Fruit fly (Drosophila melanogaster) whole organism, wandering third instar larva: ENCODE data around the gene CG13065.

Experiments
- Abd-B ChIP-seq: fragments of >200 bp; optimal IDR thresholded peaks from 2 replicates; lab custom pipeline; 2017; ENCODE audit warnings: missing biosample characterization, missing genetic modification characterization
- CG32264 ChIP-seq: fragments of 200-800 bp; sonication (Bioruptor generic); optimal IDR thresholded peaks from 2 replicates; lab custom pipeline; 2016; ENCODE audit warnings: missing biosample characterization, missing genetic modification characterization
- CG9705 ChIP-seq: fragments of 200-800 bp; sonication (Bioruptor generic); optimal IDR thresholded peaks from 2 replicates; lab custom pipeline; 2018; ENCODE audit warnings: missing biosample characterization, mild to moderate bottlenecking, missing genetic modification characterization
- CrebA ChIP-seq: fragments of 200-800 bp; sonication (Bioruptor generic); optimal IDR thresholded peaks from 2 replicates; lab custom pipeline; 2016; ENCODE audit warnings: missing biosample characterization, mild to moderate bottlenecking, missing genetic modification characterization, borderline replicate concordance
- Dif ChIP-seq: fragments of 200-275, 200-300 bp; sonication (Bioruptor generic); optimal IDR thresholded peaks from 2 replicates; lab custom pipeline; 2018; ENCODE audit warnings: missing biosample characterization, missing genetic modification characterization; ENCODE audit not compliant: partially characterized antibody
- HLH106 ChIP-seq: fragments of 200-800 bp; optimal IDR thresholded peaks from 3 replicates; lab custom pipeline; 2019; ENCODE audit warnings: missing biosample characterization, mild to moderate bottlenecking, missing genetic modification characterization, moderate library complexity
- Hnf4 ChIP-seq: fragments of 200-800 bp; sonication (Bioruptor generic); optimal IDR thresholded peaks from 2 replicates; lab custom pipeline; 2016; ENCODE audit warnings: missing biosample characterization, mild to moderate bottlenecking, missing genetic modification characterization
- Hr78 ChIP-seq: fragments of >200 bp; optimal IDR thresholded peaks from 2 replicates; lab custom pipeline; 2017; ENCODE audit warnings: missing biosample characterization, missing genetic modification characterization
- Hr83 ChIP-seq: fragments of 200-300 bp; sonication (Bioruptor generic); optimal IDR thresholded peaks from 2 replicates; lab custom pipeline; 2016; ENCODE audit warnings: missing biosample characterization, mild to moderate bottlenecking, missing genetic modification characterization, moderate library complexity; ENCODE audit not compliant: poor library complexity, severe bottlenecking
- Jra ChIP-seq: sonication (Bioruptor generic); optimal IDR thresholded peaks from 2 replicates; lab custom pipeline; 2016; ENCODE audit warnings: missing biosample characterization, missing genetic modification characterization
- Mio ChIP-seq: sonication (Bioruptor generic); optimal IDR thresholded peaks from 2 replicates; lab custom pipeline; 2016; ENCODE audit warnings: missing biosample characterization, missing genetic modification characterization
- Myc ChIP-seq: fragments of >200 bp; optimal IDR thresholded peaks from 2 replicates; lab custom pipeline; 2017
- N ChIP-seq: fragments of >200 bp; optimal IDR thresholded peaks from 2 replicates; lab custom pipeline; 2018; ENCODE audit warnings: missing biosample characterization, missing external identifiers, missing genetic modification characterization
- OdsH ChIP-seq: fragments of 200-800 bp; sonication (Bioruptor generic); optimal IDR thresholded peaks from 2 replicates; lab custom pipeline; 2016; ENCODE audit warnings: missing biosample characterization, mild to moderate bottlenecking, missing genetic modification characterization
- Rel ChIP-seq, 2 experiments: fragments of 200-800 bp; sonication (Bioruptor generic) in 1 of 2; optimal IDR thresholded peaks; 2 replicates in 1 of 2; 3 replicates in 1 of 2; lab custom pipeline; 2016 to 2019; ENCODE audit warnings: mild to moderate bottlenecking in 2 of 2, missing biosample characterization in 2 of 2, missing genetic modification characterization in 2 of 2, moderate library complexity in 1 of 2
- Sp1 ChIP-seq: fragments of 200-800 bp; sonication (Bioruptor generic); optimal IDR thresholded peaks from 3 replicates; lab custom pipeline; 2019; ENCODE audit warnings: missing biosample characterization, mild to moderate bottlenecking, missing genetic modification characterization, moderate library complexity
- Vsx2 ChIP-seq: fragments of 200-300, 225-300 bp; sonication (Bioruptor generic); optimal IDR thresholded peaks from 2 replicates; lab custom pipeline; 2018; ENCODE audit warnings: missing biosample characterization, missing genetic modification characterization; ENCODE audit not compliant: partially characterized antibody
- br ChIP-seq: fragments of 200-800 bp; sonication (Bioruptor generic); optimal IDR thresholded peaks from 2 replicates; lab custom pipeline; 2016; ENCODE audit warnings: missing biosample characterization, missing genetic modification characterization
- brk ChIP-seq: fragments of 200-800 bp; sonication (Bioruptor generic); optimal IDR thresholded peaks from 2 replicates; lab custom pipeline; 2016; ENCODE audit warnings: missing biosample characterization, mild to moderate bottlenecking, missing genetic modification characterization
- dl ChIP-seq, 2 experiments: fragments of 175-275, 200-275 bp in 1 of 2; fragments of 200-275 bp in 1 of 2; sonication (Bioruptor generic); optimal IDR thresholded peaks; lab custom pipeline; 2018; ENCODE audit warnings: mild to moderate bottlenecking in 2 of 2, missing biosample characterization in 2 of 2, missing genetic modification characterization in 2 of 2, moderate library complexity in 2 of 2; ENCODE audit not compliant: partially characterized antibody in 2 of 2, insufficient read depth in 1 of 2
- dmrt93B ChIP-seq: fragments of 200-800 bp; sonication (Bioruptor generic); optimal IDR thresholded peaks from 2 replicates; lab custom pipeline; 2018; ENCODE audit warnings: missing biosample characterization, mild to moderate bottlenecking, missing genetic modification characterization
- dsf ChIP-seq: sonication (Bioruptor generic); optimal IDR thresholded peaks from 2 replicates; lab custom pipeline; 2016; ENCODE audit warnings: missing biosample characterization, missing genetic modification characterization, borderline replicate concordance
- ey ChIP-seq: fragments of 200-800 bp; sonication (Bioruptor generic); optimal IDR thresholded peaks from 2 replicates; lab custom pipeline; 2016; ENCODE audit warnings: missing biosample characterization, missing genetic modification characterization
- foxo ChIP-seq, 2 experiments: fragments of 200-800 bp; sonication (Bioruptor generic); optimal IDR thresholded peaks; 2 replicates in 1 of 2; 3 replicates in 1 of 2; lab custom pipeline; 2016 to 2017; ENCODE audit warnings: missing biosample characterization in 2 of 2, missing genetic modification characterization in 2 of 2
- fru ChIP-seq: fragments of 200-800 bp; sonication (Bioruptor generic); optimal IDR thresholded peaks from 3 replicates; lab custom pipeline; 2016; ENCODE audit warnings: missing biosample characterization, mild to moderate bottlenecking, missing genetic modification characterization
- h ChIP-seq: fragments of 200-800 bp; sonication (Bioruptor generic); optimal IDR thresholded peaks from 3 replicates; lab custom pipeline; 2016; ENCODE audit warnings: missing biosample characterization, mild to moderate bottlenecking, missing genetic modification characterization
- jim ChIP-seq: fragments of 175-275, 200-325 bp; sonication (Bioruptor generic); optimal IDR thresholded peaks from 2 replicates; lab custom pipeline; 2016; ENCODE audit warnings: missing biosample characterization, mild to moderate bottlenecking, missing genetic modification characterization
- lola ChIP-seq: fragments of >200 bp; optimal IDR thresholded peaks from 2 replicates; lab custom pipeline; 2017; ENCODE audit warnings: missing biosample characterization, missing genetic modification characterization
- pan ChIP-seq: fragments of >200 bp; optimal IDR thresholded peaks from 2 replicates; lab custom pipeline; 2017
- psq ChIP-seq: fragments of 200-800 bp; sonication (Bioruptor generic); optimal IDR thresholded peaks from 3 replicates; lab custom pipeline; 2017; ENCODE audit warnings: missing biosample characterization, mild to moderate bottlenecking, missing genetic modification characterization, moderate library complexity
- rgr ChIP-seq: fragments of 200-800 bp; sonication (Bioruptor generic); optimal IDR thresholded peaks from 3 replicates; lab custom pipeline; 2016; ENCODE audit warnings: missing biosample characterization, mild to moderate bottlenecking, missing genetic modification characterization
- sv ChIP-seq: fragments of 200-800 bp; sonication (Bioruptor generic); optimal IDR thresholded peaks from 3 replicates; lab custom pipeline; 2016; ENCODE audit warnings: missing biosample characterization, missing genetic modification characterization
- tai ChIP-seq: sonication (Bioruptor generic); optimal IDR thresholded peaks from 2 replicates; lab custom pipeline; 2016; ENCODE audit warnings: missing biosample characterization, missing genetic modification characterization
- usp ChIP-seq: fragments of >200 bp; optimal IDR thresholded peaks from 2 replicates; lab custom pipeline; 2017; ENCODE audit warnings: missing biosample characterization, missing genetic modification characterization
- woc ChIP-seq: sonication (Bioruptor generic); optimal IDR thresholded peaks from 2 replicates; lab custom pipeline; 2016; ENCODE audit warnings: missing biosample characterization, mild to moderate bottlenecking, missing genetic modification characterization

The CG13065 gene

dm6 chr3L:16283821-16284220, 6.6 kb downstream of the CG13065 start, which contains the start of gene CG13048:
Gene CG13048 (minus strand): TSS chr3L:16283921.
- TF ChIP-seq HLH106 (tag; lab: Kevin White, UChicago), result no peak
- TF ChIP-seq Rel (GFP tag; optimal IDR thresholded peaks at IDR 0.05; lab: Kevin White, UChicago), result no peak
- no peak for TF ChIP-seq Rel (tag; optimal IDR thresholded peaks at IDR 0.05; lab: Kevin White, UChicago)

- TF ChIP-seq h (GFP tag; lab: Kevin White, UChicago) (no peak), ey (GFP tag; lab: Kevin White, UChicago) (no peak), brk (GFP tag; lab: Kevin White, UChicago) (no peak), woc (GFP tag; lab: Kevin White, UChicago) (no peak), pan (lab: Kevin White, UChicago) (no peak), Rel (GFP tag; optimal IDR thresholded peaks at IDR 0.05; lab: Kevin White, UChicago) (no peak), Rel (tag; optimal IDR thresholded peaks at IDR 0.05; lab: Kevin White, UChicago) (no peak), Sp1 (GFP tag; lab: Kevin White, UChicago) (no peak)
These were observed 8.2 kb downstream of the CG13065 start, which contains the start of gene CG13047 for dm6 chr3L:16285346-16285911. Gene CG13047 (minus strand): TSS chr3L:16285396.

DNA sequence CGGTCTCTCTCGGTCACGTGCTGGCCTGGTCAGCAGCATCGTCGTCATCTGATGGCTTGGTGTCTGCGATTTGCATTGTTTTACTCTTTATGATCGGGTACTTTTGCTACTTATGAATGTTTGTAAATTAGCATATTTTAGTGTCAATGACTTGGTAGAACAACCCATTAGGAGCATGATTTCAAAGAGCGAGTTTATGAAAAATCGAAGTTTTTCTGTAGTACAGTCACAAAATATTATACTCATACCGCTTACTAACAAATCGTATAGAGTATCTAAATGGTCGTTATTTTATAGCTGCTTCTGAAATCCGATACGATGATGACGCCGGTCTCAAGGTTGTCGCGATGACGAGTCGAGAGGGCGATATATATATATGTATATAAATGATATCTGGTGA, 9.0 kb downstream of the CG13065 start:
- TF ChIP-seq dmrt93B, result no peak
- peak in 1 of 2 experiments; percentile 36 for TF ChIP-seq foxo (GFP tag; optimal IDR thresholded peaks at IDR 0.05; lab: Kevin White, UChicago)
- no peak for TF ChIP-seq jim
- peak; percentile 53 for TF ChIP-seq h (GFP tag; lab: Kevin White, UChicago)
- no peak for TF ChIP-seq sv
- no peak for TF ChIP-seq Hr78 (GFP tag; lab: Kevin White, UChicago)
- TF ChIP-seq woc (GFP tag; lab: Kevin White, UChicago), result peak; percentile 43
- no peak for TF ChIP-seq dl (GFP tag; optimal IDR thresholded peaks at IDR 0.05; lab: Kevin White, UChicago; ENCODE audit: insufficient read depth in 1 of 2, partially characterized antibody in 2 of 2)
- no peak for TF ChIP-seq Jra (GFP tag; lab: Kevin White, UChicago)
- TF ChIP-seq brk (GFP tag; lab: Kevin White, UChicago), result no peak
- TF ChIP-seq CrebA (GFP tag; lab: Kevin White, UChicago), result no peak
- no peak for TF ChIP-seq Myc (lab: Kevin White, UChicago)
- no peak for TF ChIP-seq CG32264
- no peak for TF ChIP-seq Vsx2 (GFP tag; lab: Kevin White, UChicago)
- TF ChIP-seq rgr (GFP tag; lab: Kevin White, UChicago), result peak; percentile 51
- TF ChIP-seq tai (GFP tag; lab: Kevin White, UChicago), result no peak
- no peak for TF ChIP-seq dsf (GFP tag; lab: Kevin White, UChicago)
- TF ChIP-seq psq, result no peak
- no peak for TF ChIP-seq Hr83 (GFP tag; lab: Kevin White, UChicago)
- TF ChIP-seq N (GFP tag; lab: Kevin White, UChicago), result no peak
- TF ChIP-seq Abd-B (GFP tag; lab: Kevin White, UChicago), result no peak
- peak; percentile 50 for TF ChIP-seq fru (GFP tag; lab: Kevin White, UChicago)
- peak; percentile 13 for TF ChIP-seq Hnf4 (GFP tag; lab: Kevin White, UChicago)
- TF ChIP-seq HLH106 (tag; lab: Kevin White, UChicago), result peak; percentile 42
- peak; percentile 32 for TF ChIP-seq ey (GFP tag; lab: Kevin White, UChicago)
- TF ChIP-seq usp (GFP tag; lab: Kevin White, UChicago), result no peak
- no peak for TF ChIP-seq pan (lab: Kevin White, UChicago)
- no peak for TF ChIP-seq Dif (GFP tag; lab: Kevin White, UChicago)
- TF ChIP-seq Mio, result no peak
- no peak for TF ChIP-seq CG9705 (GFP tag; lab: Kevin White, UChicago)
- TF ChIP-seq lola (GFP tag; lab: Kevin White, UChicago), result no peak
- no peak for TF ChIP-seq Rel (GFP tag; optimal IDR thresholded peaks at IDR 0.05; lab: Kevin White, UChicago)
- no peak for TF ChIP-seq Rel (tag; optimal IDR thresholded peaks at IDR 0.05; lab: Kevin White, UChicago)
- TF ChIP-seq br (GFP tag; lab: Kevin White, UChicago), result peak; percentile 53
- TF ChIP-seq OdsH (GFP tag; lab: Kevin White, UChicago), result peak; percentile 34
